Worm (Caenorhabditis elegans) whole organism, early embryonic: ENCODE data around the gene lron-10.

Source experiments
- aly-1 ChIP-seq: sonication (generic microtip); optimal IDR thresholded peaks from 2 replicates; lab custom pipeline; 2016; ENCODE audit warnings: missing genetic modification characterization, missing compliant biosample characterization
- ama-1 ChIP-seq: fragments of 150-350 bp; optimal IDR thresholded peaks from 2 replicates; lab custom pipeline; 2014
- flt-1 ChIP-seq: fragments of 200-800 bp; sonication (Bioruptor generic); IDR thresholded peaks from 2 replicates; pipeline ENCODE4 v1.3.6; 2022; ENCODE audit warnings: missing genetic modification characterization, missing compliant biosample characterization
- hnd-1 ChIP-seq: sonication (generic microtip); optimal IDR thresholded peaks from 2 replicates; lab custom pipeline; 2016; ENCODE audit warnings: missing genetic modification characterization, missing compliant biosample characterization
- pes-1 ChIP-seq: fragments of 200-800 bp; sonication (Bioruptor generic); IDR thresholded peaks from 2 replicates; pipeline ENCODE4 v1.3.6; 2022; ENCODE audit warnings: missing genetic modification reagents, missing genetic modification characterization, missing compliant biosample characterization
- scrt-1 ChIP-seq: fragments of 200-800 bp; sonication (Bioruptor generic); IDR thresholded peaks from 2 replicates; pipeline ENCODE4 v1.3.6; 2022; ENCODE audit warnings: missing genetic modification characterization, missing compliant biosample characterization

- TF ChIP-seq ama-1 = no peak
- TF ChIP-seq flt-1 (GFP tag; lab: Robert Waterston, UW) = no peak
- no peak for TF ChIP-seq pes-1 (GFP tag; lab: Robert Waterston, UW)
- TF ChIP-seq hnd-1 = no peak
- no peak for TF ChIP-seq aly-1
- no peak for TF ChIP-seq scrt-1 (GFP tag; lab: Robert Waterston, UW)
Observed at ce11 chrIII:10595066-10595465, 26.1 kb downstream of the lron-10 start, which contains the start of gene Y45F3A.9.
